Worm (Caenorhabditis elegans) whole organism, young adult: ENCODE data around the gene col-108.

ENCODE experiments used
- ZK185.1 ChIP-seq: sonication (generic microtip); optimal IDR thresholded peaks from 2 replicates; lab custom pipeline; 2016; ENCODE audit warnings: mild to moderate bottlenecking, missing genetic modification characterization, missing compliant biosample characterization; ENCODE audit not compliant: poor library complexity, severe bottlenecking
- ama-1 ChIP-seq, 3 experiments: fragments of 150-350 bp in 1 of 3; sonication (generic microtip) in 2 of 3; optimal IDR thresholded peaks; 2 replicates each; lab custom pipeline; 2014 to 2018; ENCODE audit warnings: missing biosample characterization in 2 of 3, missing genetic modification characterization in 2 of 3, missing genetic modification reagents in 2 of 3
- atf-7 ChIP-seq: sonication (generic microtip); optimal IDR thresholded peaks from 2 replicates; lab custom pipeline; 2017; ENCODE audit warnings: mild to moderate bottlenecking, missing genetic modification characterization, missing compliant biosample characterization
- efl-1 ChIP-seq: fragments of 150-350 bp; optimal IDR thresholded peaks from 2 replicates; lab custom pipeline; 2014; ENCODE audit warnings: missing biosample characterization, missing genetic modification reagents, missing genetic modification characterization
- hlh-12 ChIP-seq: sonication (generic microtip); optimal IDR thresholded peaks from 2 replicates; lab custom pipeline; 2016; ENCODE audit warnings: missing genetic modification characterization, missing compliant biosample characterization
- hrde-1 ChIP-seq: sonication (generic microtip); optimal IDR thresholded peaks from 2 replicates; lab custom pipeline; 2016; ENCODE audit warnings: missing genetic modification characterization, mild to moderate bottlenecking, missing compliant biosample characterization, moderate library complexity, missing genotype, missing genetic modification reagents, borderline replicate concordance
- lin-54 ChIP-seq: fragments of 200-800 bp; sonication (Bioruptor generic); optimal IDR thresholded peaks from 2 replicates; lab custom pipeline; 2018; ENCODE audit warnings: mild to moderate bottlenecking, missing genetic modification characterization, missing compliant biosample characterization
- nfya-1 ChIP-seq: sonication (generic microtip); optimal IDR thresholded peaks from 2 replicates; lab custom pipeline; 2017; ENCODE audit warnings: antibody characterized with exemption, missing compliant biosample characterization, missing genetic modification characterization, borderline replicate concordance; ENCODE audit not compliant: insufficient read depth
- snpc-3.4 ChIP-seq: sonication (generic microtip); optimal IDR thresholded peaks from 2 replicates; lab custom pipeline; 2017; ENCODE audit warnings: missing genetic modification characterization, mild to moderate bottlenecking, missing compliant biosample characterization, antibody characterized with exemption, moderate library complexity, missing genotype, missing genetic modification reagents
- somi-1 ChIP-seq: fragments of 200-800 bp; sonication (Bioruptor generic); optimal IDR thresholded peaks from 2 replicates; lab custom pipeline; 2018; ENCODE audit warnings: mild to moderate bottlenecking, missing genetic modification characterization, missing compliant biosample characterization
- tlf-1 ChIP-seq: fragments of 200-800 bp; sonication (Bioruptor generic); optimal IDR thresholded peaks from 2 replicates; lab custom pipeline; 2018; ENCODE audit warnings: mild to moderate bottlenecking, missing genetic modification characterization, missing compliant biosample characterization
- unc-62 ChIP-seq: fragments of 150-350 bp; optimal IDR thresholded peaks from 2 replicates; lab custom pipeline; 2014; ENCODE audit warnings: missing biosample characterization, missing genetic modification reagents, missing genetic modification characterization
- zim-3 ChIP-seq: sonication (generic microtip); optimal IDR thresholded peaks from 2 replicates; lab custom pipeline; 2017; ENCODE audit warnings: mild to moderate bottlenecking, missing genetic modification characterization, moderate library complexity, missing compliant biosample characterization

DNA sequence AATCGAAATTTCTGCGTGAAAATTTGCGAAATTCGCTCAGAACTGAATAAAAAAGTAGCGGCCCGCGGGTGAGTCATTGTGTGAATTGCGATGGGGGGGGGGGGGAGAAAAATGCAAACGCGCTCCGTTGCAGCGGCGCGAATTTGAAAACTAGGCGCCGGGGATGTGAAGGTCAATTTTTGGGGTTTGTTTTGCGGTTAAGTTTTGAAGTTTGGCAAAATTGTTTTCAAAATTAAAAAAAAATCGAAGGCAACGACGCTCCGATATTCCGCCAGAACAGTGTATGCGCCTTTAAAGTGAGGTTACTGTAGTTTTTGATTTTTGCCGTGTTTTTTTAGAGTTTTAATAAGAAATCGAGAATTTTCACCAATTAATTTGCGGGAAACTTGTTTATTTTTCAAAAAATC lies 30.1 kb upstream of the col-108 start:
- TF ChIP-seq atf-7 (tag; lab: Kevin White, UChicago), result no peak
- TF ChIP-seq ZK185.1 (tag; lab: Kevin White, UChicago), result no peak
- peak; percentile 25 for TF ChIP-seq snpc-3.4
- no peak for TF ChIP-seq hlh-12 (tag; lab: Kevin White, UChicago)
- no peak for TF ChIP-seq nfya-1 (tag; lab: Kevin White, UChicago)
- no peak for TF ChIP-seq hrde-1 (tag; lab: Kevin White, UChicago)
- no peak for TF ChIP-seq ama-1 (optimal IDR thresholded peaks at IDR 0.05; lab: Kevin White, UChicago)
- no peak for TF ChIP-seq ama-1 (GFP tag; optimal IDR thresholded peaks at IDR 0.05; lab: Kevin White, UChicago)
- TF ChIP-seq tlf-1 (GFP tag; lab: Kevin White, UChicago), result peak; percentile 77
- TF ChIP-seq efl-1 (GFP tag; lab: Kevin White, UChicago), result peak; percentile 88
- TF ChIP-seq somi-1 (GFP tag; lab: Kevin White, UChicago), result no peak
- TF ChIP-seq unc-62 (GFP tag; lab: Kevin White, UChicago), result no peak
- TF ChIP-seq lin-54 (GFP tag; lab: Kevin White, UChicago), result peak; percentile 92
- TF ChIP-seq zim-3 (tag; lab: Kevin White, UChicago), result no peak
